Worm (Caenorhabditis elegans): ENCODE data around the gene Y66D12A.3.

ce11 chrIII:11607870-11608269, 18.9 kb downstream of the Y66D12A.3 start, which contains the start of gene Y66D12A.1:
- TF ChIP-seq him-1 (tag; optimal IDR thresholded peaks at IDR 0.05), result no peak
- no peak for TF ChIP-seq W03F9.2 (tag; optimal IDR thresholded peaks at IDR 0.05)
- TF ChIP-seq dao-5 (tag; optimal IDR thresholded peaks at IDR 0.05), result no peak

Measured in whole organism, L4/young adult.